Fruit fly (Drosophila melanogaster) whole organism, embryonic: ENCODE measurements around the gene Ir21a.

ENCODE experiments used
- ATbp ChIP-seq: fragments of 200-800 bp; sonication (Bioruptor generic); optimal IDR thresholded peaks from 2 replicates; lab custom pipeline; 2017; ENCODE audit warnings: missing biosample characterization, mild to moderate bottlenecking, missing genetic modification characterization, missing genetic modification reagents
- CG10366 ChIP-seq: fragments of 200-800 bp; sonication (Bioruptor generic); IDR thresholded peaks from 2 replicates; pipeline ENCODE4 v1.3.6; 2022; ENCODE audit warnings: missing biosample characterization, missing genetic modification characterization
- CG11504 ChIP-seq: fragments of 200-800 bp; sonication (Bioruptor generic); optimal IDR thresholded peaks from 3 replicates; lab custom pipeline; 2019; ENCODE audit warnings: missing biosample characterization, mild to moderate bottlenecking, missing genetic modification characterization, moderate library complexity
- CG13287 ChIP-seq: fragments of 200-800 bp; sonication (Bioruptor generic); IDR thresholded peaks from 2 replicates; pipeline ENCODE4 v1.3.6; 2022; ENCODE audit warnings: missing biosample characterization, missing genetic modification characterization; ENCODE audit not compliant: partially characterized antibody
- CG14441 ChIP-seq: fragments of 200-800 bp; sonication (Bioruptor generic); IDR thresholded peaks from 2 replicates; pipeline ENCODE4 v1.3.6; 2022; ENCODE audit warnings: missing biosample characterization, missing genetic modification characterization
- CG15073 ChIP-seq: fragments of 200-800 bp; sonication (Bioruptor generic); optimal IDR thresholded peaks from 2 replicates; lab custom pipeline; 2016; ENCODE audit warnings: missing biosample characterization, missing genetic modification characterization
- CG18764 ChIP-seq: fragments of 200-800 bp; sonication (Bioruptor generic); optimal IDR thresholded peaks from 3 replicates; lab custom pipeline; 2016; ENCODE audit warnings: missing biosample characterization, missing genetic modification characterization
- CG33557 ChIP-seq: fragments of 200-800 bp; sonication (Bioruptor generic); optimal IDR thresholded peaks from 2 replicates; lab custom pipeline; 2019; ENCODE audit warnings: missing biosample characterization, mild to moderate bottlenecking, missing genetic modification characterization, moderate library complexity
- CG3838 ChIP-seq: fragments of 200-800 bp; sonication (Bioruptor generic); optimal IDR thresholded peaks from 3 replicates; lab custom pipeline; 2016; ENCODE audit warnings: missing biosample characterization, missing genetic modification characterization
- CG4424 ChIP-seq: fragments of 200-800 bp; sonication (Bioruptor generic); optimal IDR thresholded peaks from 3 replicates; lab custom pipeline; 2016; ENCODE audit warnings: missing biosample characterization, missing genetic modification characterization
- CG6765 ChIP-seq: fragments of 200-800 bp; sonication (Bioruptor generic); optimal IDR thresholded peaks from 3 replicates; lab custom pipeline; 2017; ENCODE audit warnings: missing biosample characterization, mild to moderate bottlenecking, missing genetic modification characterization
- CG6791 ChIP-seq: fragments of 200-800 bp; sonication (Bioruptor generic); IDR thresholded peaks from 3 replicates; pipeline ENCODE4 v1.3.6; 2022; ENCODE audit warnings: missing biosample characterization, missing genetic modification characterization; ENCODE audit not compliant: partially characterized antibody
- CG7357 ChIP-seq: fragments of 200-800 bp; sonication (Bioruptor generic); IDR thresholded peaks from 3 replicates; pipeline ENCODE4 v1.3.6; 2022; ENCODE audit warnings: missing biosample characterization, missing genetic modification characterization
- CG7839 ChIP-seq: fragments of 200-800 bp; sonication (Bioruptor generic); optimal IDR thresholded peaks from 3 replicates; lab custom pipeline; 2018; ENCODE audit warnings: missing biosample characterization, mild to moderate bottlenecking, missing genetic modification characterization, moderate library complexity
- CG8924 ChIP-seq: fragments of 200-800 bp; optimal IDR thresholded peaks from 3 replicates; lab custom pipeline; 2019; ENCODE audit warnings: missing biosample characterization, mild to moderate bottlenecking, missing genetic modification characterization, moderate library complexity
- Eip74EF ChIP-seq, 2 experiments: fragments of 200-800 bp in 1 of 2; fragments of >200 bp in 1 of 2; sonication (Bioruptor generic) in 1 of 2; optimal IDR thresholded peaks; 2 replicates each; lab custom pipeline; 2017 to 2019; ENCODE audit warnings: missing biosample characterization in 2 of 2, missing genetic modification characterization in 2 of 2, mild to moderate bottlenecking in 1 of 2, moderate library complexity in 1 of 2
- Lhr ChIP-seq: fragments of 200-800 bp; sonication (Bioruptor generic); optimal IDR thresholded peaks from 3 replicates; lab custom pipeline; 2017; ENCODE audit warnings: mild to moderate bottlenecking, missing biosample characterization, missing genetic modification reagents, missing genetic modification characterization
- Mes4 ChIP-seq: fragments of 200-800 bp; sonication (Bioruptor generic); optimal IDR thresholded peaks from 2 replicates; lab custom pipeline; 2016; ENCODE audit warnings: missing biosample characterization, missing genetic modification characterization
- NfI ChIP-seq: fragments of 200-800 bp; sonication (Bioruptor generic); optimal IDR thresholded peaks from 3 replicates; lab custom pipeline; 2018; ENCODE audit warnings: missing biosample characterization, mild to moderate bottlenecking, missing genetic modification characterization, moderate library complexity
- Sry-β ChIP-seq: fragments of 200-800 bp; sonication (Bioruptor generic); optimal IDR thresholded peaks from 2 replicates; lab custom pipeline; 2018; ENCODE audit warnings: missing biosample characterization, mild to moderate bottlenecking, missing genetic modification characterization, moderate library complexity
- Vsx1 ChIP-seq: fragments of 200-800 bp; sonication (Bioruptor generic); optimal IDR thresholded peaks from 2 replicates; lab custom pipeline; 2017; ENCODE audit warnings: missing biosample characterization, mild to moderate bottlenecking, missing genetic modification characterization, missing genetic modification reagents
- ase ChIP-seq: fragments of 200-800 bp; sonication (Bioruptor generic); IDR thresholded peaks from 3 replicates; pipeline ENCODE4 v1.3.6; 2022; ENCODE audit warnings: missing biosample characterization, missing genetic modification characterization
- ato ChIP-seq: fragments of 200-800 bp; sonication (Bioruptor generic); IDR thresholded peaks from 2 replicates; pipeline ENCODE4 v1.3.6; 2022; ENCODE audit warnings: missing biosample characterization, missing genetic modification characterization; ENCODE audit not compliant: partially characterized antibody
- bbx ChIP-seq: fragments of 200-800 bp; sonication (Bioruptor generic); IDR thresholded peaks from 2 replicates; pipeline ENCODE4 v1.3.6; 2022; ENCODE audit warnings: missing biosample characterization, missing genetic modification characterization; ENCODE audit not compliant: partially characterized antibody
- bigmax ChIP-seq: fragments of 200-800 bp; sonication (Bioruptor generic); optimal IDR thresholded peaks from 2 replicates; lab custom pipeline; 2018; ENCODE audit warnings: missing biosample characterization, mild to moderate bottlenecking, missing genetic modification characterization
- bowl ChIP-seq: fragments of 200-800 bp; sonication (Bioruptor generic); IDR thresholded peaks from 2 replicates; pipeline ENCODE4 v1.3.6; 2022; ENCODE audit warnings: missing biosample characterization, missing genetic modification characterization
- chif ChIP-seq, 2 experiments: fragments of 200-800 bp; sonication (Bioruptor generic); optimal IDR thresholded peaks; 3 replicates each; lab custom pipeline; 2016; ENCODE audit warnings: missing biosample characterization in 2 of 2, missing genetic modification characterization in 2 of 2
- chn ChIP-seq: fragments of 200-800 bp; sonication (Bioruptor generic); optimal IDR thresholded peaks from 2 replicates; lab custom pipeline; 2016; ENCODE audit warnings: missing biosample characterization, missing genetic modification characterization
- dysf ChIP-seq: fragments of 200-800 bp; sonication (Bioruptor generic); IDR thresholded peaks from 3 replicates; pipeline ENCODE4 v1.3.6; 2022; ENCODE audit warnings: missing biosample characterization, missing genetic modification characterization
- emc ChIP-seq: fragments of 200-800 bp; sonication (Bioruptor generic); optimal IDR thresholded peaks from 2 replicates; lab custom pipeline; 2016; ENCODE audit warnings: missing biosample characterization, missing genetic modification characterization
- exex ChIP-seq: fragments of 200-800 bp; sonication (Bioruptor generic); optimal IDR thresholded peaks from 4 replicates; lab custom pipeline; 2018; ENCODE audit warnings: missing biosample characterization, mild to moderate bottlenecking, missing genetic modification characterization, moderate library complexity
- fd96Cb ChIP-seq: fragments of 200-800 bp; sonication (Bioruptor generic); optimal IDR thresholded peaks from 2 replicates; lab custom pipeline; 2018; ENCODE audit warnings: missing biosample characterization, mild to moderate bottlenecking, missing genetic modification characterization, moderate library complexity
- gcm2 ChIP-seq: fragments of 200-800 bp; sonication (Bioruptor generic); optimal IDR thresholded peaks from 2 replicates; lab custom pipeline; 2016; ENCODE audit warnings: missing biosample characterization, missing genetic modification characterization
- ken ChIP-seq: fragments of 200-800 bp; sonication (Bioruptor generic); IDR thresholded peaks from 3 replicates; pipeline ENCODE4 v1.3.6; 2022; ENCODE audit warnings: missing biosample characterization, missing genetic modification characterization
- kni ChIP-seq: fragments of 200-800 bp; sonication (Bioruptor generic); optimal IDR thresholded peaks from 3 replicates; lab custom pipeline; 2017; ENCODE audit warnings: mild to moderate bottlenecking, missing biosample characterization, missing genetic modification reagents, missing genetic modification characterization
- nau ChIP-seq: fragments of 200-800 bp; sonication (Bioruptor generic); optimal IDR thresholded peaks from 3 replicates; lab custom pipeline; 2017; ENCODE audit warnings: missing biosample characterization, mild to moderate bottlenecking, missing genetic modification characterization, missing genetic modification reagents
- nerfin-2 ChIP-seq: fragments of 200-800 bp; sonication (Bioruptor generic); IDR thresholded peaks from 2 replicates; pipeline ENCODE4 v1.3.6; 2022; ENCODE audit warnings: missing biosample characterization, missing genetic modification characterization; ENCODE audit not compliant: partially characterized antibody
- pb ChIP-seq: fragments of 200-800 bp; sonication (Bioruptor generic); optimal IDR thresholded peaks from 3 replicates; lab custom pipeline; 2016; ENCODE audit warnings: missing biosample characterization, missing genetic modification characterization
- peb ChIP-seq: fragments of 200-800 bp; sonication (Bioruptor generic); IDR thresholded peaks from 2 replicates; pipeline ENCODE4 v1.3.6; 2022; ENCODE audit warnings: missing biosample characterization, missing genetic modification characterization
- ranshi ChIP-seq: fragments of 200-800 bp; sonication (Bioruptor generic); IDR thresholded peaks from 2 replicates; pipeline ENCODE4 v1.3.6; 2022; ENCODE audit warnings: missing biosample characterization, missing genetic modification characterization
- repo ChIP-seq: fragments of 200-800 bp; sonication (Bioruptor generic); optimal IDR thresholded peaks from 2 replicates; lab custom pipeline; 2016; ENCODE audit warnings: missing biosample characterization, missing genetic modification characterization
- sens-2 ChIP-seq: fragments of 200-800 bp; sonication (Bioruptor generic); IDR thresholded peaks from 2 replicates; pipeline ENCODE4 v1.3.6; 2022; ENCODE audit warnings: missing biosample characterization, missing genetic modification characterization
- sima ChIP-seq: fragments of 200-800 bp; sonication (Bioruptor generic); optimal IDR thresholded peaks from 2 replicates; lab custom pipeline; 2016; ENCODE audit warnings: missing biosample characterization, missing genetic modification characterization
- slou ChIP-seq: fragments of 200-800 bp; sonication (Bioruptor generic); optimal IDR thresholded peaks from 3 replicates; lab custom pipeline; 2016; ENCODE audit warnings: missing biosample characterization, missing genetic modification characterization
- tin ChIP-seq: fragments of 200-800 bp; sonication (Bioruptor generic); optimal IDR thresholded peaks from 3 replicates; lab custom pipeline; 2016; ENCODE audit warnings: missing biosample characterization, missing genetic modification characterization
- ttk ChIP-seq: fragments of 200-800 bp; sonication (Bioruptor generic); IDR thresholded peaks from 2 replicates; pipeline ENCODE4 v2.1.2; 2022; ENCODE audit warnings: missing biosample characterization, missing genetic modification characterization
- tx ChIP-seq: fragments of 200-800 bp; sonication (Bioruptor generic); optimal IDR thresholded peaks from 2 replicates; lab custom pipeline; 2016; ENCODE audit warnings: missing biosample characterization, missing genetic modification characterization
- z ChIP-seq: fragments of 200-800 bp; sonication (Bioruptor generic); IDR thresholded peaks from 3 replicates; pipeline ENCODE4 v1.3.6; 2022; ENCODE audit warnings: missing biosample characterization, missing genetic modification characterization

Ir21a gene

dm6 chr2L:66369-67278 is 41.7 kb upstream of the Ir21a start, which contains the start of gene dbr (continued):
- no peak for TF ChIP-seq sima (GFP tag; lab: Kevin White, UChicago)
- TF ChIP-seq z (GFP tag; lab: Robert Waterston, UW), result peak; percentile 79; the same call in 2 of the 3 replicates
- TF ChIP-seq Eip74EF (GFP tag; optimal IDR thresholded peaks at IDR 0.05; lab: Kevin White, UChicago), result no peak
- no peak for TF ChIP-seq emc (GFP tag; lab: Kevin White, UChicago)
- no peak for TF ChIP-seq ken
- no peak for TF ChIP-seq fd96Cb
- TF ChIP-seq CG11504 (tag; lab: Kevin White, UChicago), result peak; percentile 57
- TF ChIP-seq ase (GFP tag; lab: Robert Waterston, UW), result no peak
- TF ChIP-seq CG7357, result no peak
- TF ChIP-seq CG8924 (tag; lab: Kevin White, UChicago), result peak; percentile 63
- no peak for TF ChIP-seq CG18764 (GFP tag; lab: Kevin White, UChicago)
- TF ChIP-seq tx, result no peak
- no peak for TF ChIP-seq CG15073 (GFP tag; lab: Kevin White, UChicago)
- peak; percentile 9 for TF ChIP-seq ATbp (GFP tag; lab: Kevin White, UChicago)
- TF ChIP-seq CG10366, result no peak
- TF ChIP-seq bigmax (GFP tag; lab: Kevin White, UChicago), result no peak
- no peak for TF ChIP-seq bowl
- TF ChIP-seq kni (GFP tag; lab: Kevin White, UChicago), result peak; percentile 91
- TF ChIP-seq peb (GFP tag; lab: Robert Waterston, UW), result no peak
- no peak for TF ChIP-seq CG3838
- TF ChIP-seq chn (GFP tag; lab: Kevin White, UChicago), result no peak
- no peak for TF ChIP-seq CG6791 (GFP tag; lab: Robert Waterston, UW)
- no peak for TF ChIP-seq ato (GFP tag; lab: Robert Waterston, UW)
- TF ChIP-seq Mes4 (GFP tag; lab: Kevin White, UChicago), result no peak
- no peak for TF ChIP-seq nerfin-2 (GFP tag; lab: Robert Waterston, UW)
- 0 out of 3 replicates have a peak, but pooled peaks have one; percentile 8 for TF ChIP-seq dysf (GFP tag; lab: Robert Waterston, UW)
- no peak for TF ChIP-seq sens-2 (GFP tag; lab: Robert Waterston, UW)
- no peak for TF ChIP-seq nau (GFP tag; lab: Kevin White, UChicago)
- no peak for TF ChIP-seq ranshi (GFP tag; lab: Robert Waterston, UW)
- TF ChIP-seq bbx, result 0 out of 2 replicates have a peak, but pooled peaks have one; percentile 7
- TF ChIP-seq exex (tag; lab: Kevin White, UChicago), result no peak
- TF ChIP-seq CG33557, result peak; percentile 20
- no peak for TF ChIP-seq Sry-β (GFP tag; lab: Kevin White, UChicago)
- no peak for TF ChIP-seq chif (GFP tag; optimal IDR thresholded peaks at IDR 0.05; lab: Kevin White, UChicago)
- no peak for TF ChIP-seq tin (GFP tag; lab: Kevin White, UChicago)
- no peak for TF ChIP-seq pb (GFP tag; lab: Kevin White, UChicago)
- no peak for TF ChIP-seq Vsx1
- TF ChIP-seq CG13287 (GFP tag; lab: Robert Waterston, UW), result peak; percentile 39
- peak; percentile 26 for TF ChIP-seq NfI (GFP tag; lab: Kevin White, UChicago)
- no peak for TF ChIP-seq CG14441
- TF ChIP-seq slou (GFP tag; lab: Kevin White, UChicago), result no peak
- no peak for TF ChIP-seq Lhr (GFP tag; lab: Kevin White, UChicago)
- TF ChIP-seq CG4424 (GFP tag; lab: Kevin White, UChicago), result no peak
- TF ChIP-seq ttk (GFP tag; lab: Robert Waterston, UW), result no peak
- TF ChIP-seq CG6765 (GFP tag; lab: Kevin White, UChicago), result peak; percentile 33
- TF ChIP-seq repo (GFP tag; lab: Kevin White, UChicago), result no peak
- TF ChIP-seq CG7839 (tag; lab: Kevin White, UChicago), result no peak
- peak; percentile 23 for TF ChIP-seq gcm2 (GFP tag; lab: Kevin White, UChicago)
